Worm (Caenorhabditis elegans) whole organism, L2 larva: ENCODE data around the gene F09C6.3.

Experiments used
- C34F6.9 ChIP-seq: fragments of 150-350 bp; optimal IDR thresholded peaks from 2 replicates; lab custom pipeline; 2014; ENCODE audit warnings: missing biosample characterization, missing genetic modification characterization
- F13H6.1 ChIP-seq: sonication (generic microtip); optimal IDR thresholded peaks from 2 replicates; lab custom pipeline; 2016; ENCODE audit warnings: missing genetic modification characterization, missing compliant biosample characterization
- R02D3.7 ChIP-seq: fragments of 150-350 bp; optimal IDR thresholded peaks from 2 replicates; lab custom pipeline; 2014; ENCODE audit warnings: missing biosample characterization, missing genetic modification characterization
- Y55F3AM.14 ChIP-seq: fragments of 200-800 bp; sonication (Bioruptor generic); optimal IDR thresholded peaks from 2 replicates; lab custom pipeline; 2018; ENCODE audit warnings: mild to moderate bottlenecking, missing genetic modification characterization, missing compliant biosample characterization
- ZK546.5 ChIP-seq: sonication (generic microtip); optimal IDR thresholded peaks from 2 replicates; lab custom pipeline; 2017; ENCODE audit warnings: missing biosample characterization, missing genetic modification characterization
- aly-2 ChIP-seq: fragments of 150-350 bp; optimal IDR thresholded peaks from 2 replicates; lab custom pipeline; 2014; ENCODE audit warnings: missing biosample characterization, missing genetic modification characterization
- ama-1 ChIP-seq: fragments of 150-350 bp; optimal IDR thresholded peaks from 2 replicates; lab custom pipeline; 2018; ENCODE audit warnings: inconsistent platforms
- blmp-1 ChIP-seq: sonication (generic microtip); optimal IDR thresholded peaks from 2 replicates; lab custom pipeline; 2017; ENCODE audit warnings: missing genetic modification characterization, mild to moderate bottlenecking, missing compliant biosample characterization, antibody characterized with exemption, moderate library complexity; ENCODE audit not compliant: insufficient read depth
- ceh-82 ChIP-seq: fragments of 150-350 bp; optimal IDR thresholded peaks from 2 replicates; lab custom pipeline; 2014; ENCODE audit warnings: missing biosample characterization, missing genetic modification characterization
- crh-2 ChIP-seq: sonication (generic microtip); optimal IDR thresholded peaks from 2 replicates; lab custom pipeline; 2017; ENCODE audit warnings: missing biosample characterization, missing genetic modification characterization
- dmd-4 ChIP-seq: sonication (generic microtip); optimal IDR thresholded peaks from 2 replicates; lab custom pipeline; 2017; ENCODE audit warnings: missing biosample characterization, missing genetic modification characterization
- elt-1 ChIP-seq: fragments of 150-350 bp; optimal IDR thresholded peaks from 2 replicates; lab custom pipeline; 2014; ENCODE audit warnings: missing biosample characterization, missing genetic modification characterization
- elt-3 ChIP-seq: sonication (generic microtip); optimal IDR thresholded peaks from 2 replicates; lab custom pipeline; 2017; ENCODE audit warnings: missing biosample characterization, missing genetic modification characterization
- fos-1 ChIP-seq: fragments of 150-350 bp; optimal IDR thresholded peaks from 2 replicates; lab custom pipeline; 2014; ENCODE audit warnings: missing biosample characterization, missing genetic modification characterization
- lin-13 ChIP-seq: fragments of 150-350 bp; optimal IDR thresholded peaks from 2 replicates; lab custom pipeline; 2014; ENCODE audit warnings: missing biosample characterization, missing genetic modification reagents, missing genetic modification characterization
- lin-39 ChIP-seq: fragments of 150-350 bp; optimal IDR thresholded peaks from 2 replicates; lab custom pipeline; 2014; ENCODE audit warnings: missing biosample characterization, missing genetic modification reagents, missing genetic modification characterization
- mab-5 ChIP-seq: fragments of 150-350 bp; optimal IDR thresholded peaks from 2 replicates; lab custom pipeline; 2014; ENCODE audit warnings: missing biosample characterization, missing genetic modification characterization
- mbf-1 ChIP-seq: sonication (generic microtip); optimal IDR thresholded peaks from 2 replicates; lab custom pipeline; 2017; ENCODE audit warnings: missing biosample characterization, missing genetic modification characterization
- nhr-11 ChIP-seq: fragments of 150-350 bp; optimal IDR thresholded peaks from 2 replicates; lab custom pipeline; 2014; ENCODE audit warnings: missing biosample characterization, missing genetic modification characterization
- nhr-129 ChIP-seq: fragments of 150-350 bp; optimal IDR thresholded peaks from 2 replicates; lab custom pipeline; 2014; ENCODE audit warnings: missing biosample characterization, missing genetic modification characterization
- nhr-237 ChIP-seq: fragments of 150-350 bp; optimal IDR thresholded peaks from 2 replicates; lab custom pipeline; 2014; ENCODE audit warnings: missing biosample characterization, missing genetic modification characterization
- nhr-77 ChIP-seq: fragments of 150-350 bp; optimal IDR thresholded peaks from 2 replicates; lab custom pipeline; 2014; ENCODE audit warnings: missing biosample characterization, missing genetic modification characterization
- peb-1 ChIP-seq: fragments of 150-350 bp; optimal IDR thresholded peaks from 2 replicates; lab custom pipeline; 2014; ENCODE audit warnings: missing biosample characterization, missing genetic modification characterization
- skn-1 ChIP-seq: sonication (generic microtip); optimal IDR thresholded peaks from 2 replicates; lab custom pipeline; 2017; ENCODE audit warnings: missing biosample characterization, missing genetic modification characterization
- sma-9 ChIP-seq, 2 experiments: fragments of 150-350 bp in 1 of 2; sonication (generic microtip) in 1 of 2; optimal IDR thresholded peaks; 2 replicates each; lab custom pipeline; 2014 to 2016; ENCODE audit warnings: missing genetic modification characterization in 2 of 2, mild to moderate bottlenecking in 1 of 2, missing biosample characterization in 1 of 2, missing compliant biosample characterization in 1 of 2, missing genetic modification reagents in 1 of 2, moderate library complexity in 1 of 2
- unc-39 ChIP-seq: fragments of 150-350 bp; optimal IDR thresholded peaks from 2 replicates; lab custom pipeline; 2014; ENCODE audit warnings: missing biosample characterization, missing genetic modification characterization
- zag-1 ChIP-seq: fragments of 150-350 bp; optimal IDR thresholded peaks from 2 replicates; lab custom pipeline; 2014; ENCODE audit warnings: missing biosample characterization, missing genetic modification characterization
- ztf-1 ChIP-seq: fragments of 200-800 bp; sonication (Bioruptor generic); conservative IDR thresholded peaks from 2 replicates; pipeline ENCODE4 v1.3.6; 2022; ENCODE audit warnings: missing genetic modification characterization, missing compliant biosample characterization
- ztf-11 ChIP-seq: sonication (generic microtip); optimal IDR thresholded peaks from 2 replicates; lab custom pipeline; 2017; ENCODE audit warnings: missing biosample characterization, missing genetic modification characterization

The F09C6.3 gene

DNA sequence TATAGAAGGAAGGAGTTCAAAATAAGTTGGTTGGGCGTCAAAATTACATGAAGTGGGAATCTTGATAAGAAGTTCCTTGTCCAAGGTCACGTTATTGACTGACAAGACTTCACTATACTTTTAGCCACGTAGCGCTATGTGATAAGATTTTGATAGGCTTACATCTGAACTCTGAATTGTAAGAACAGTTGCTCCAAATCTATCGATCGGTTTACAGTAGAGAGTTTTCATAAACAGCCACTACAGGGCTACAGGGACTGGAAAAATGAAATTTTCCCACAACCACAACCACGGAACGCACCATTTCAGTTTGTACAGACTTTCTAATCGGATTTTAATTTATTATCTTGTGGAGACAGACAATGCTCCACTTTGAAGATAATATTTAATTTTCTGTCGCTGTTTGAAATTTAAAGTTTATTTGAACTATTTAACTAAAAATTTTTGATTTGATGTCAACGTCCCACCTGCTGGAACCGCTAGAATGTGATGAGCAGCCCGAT is 21.9 kb downstream of the F09C6.3 start, which contains the start of the genes clec-31 and clec-22:
Gene clec-31 (minus strand): TSS at position 101 of the 503 bp plus-strand sequence.
Gene clec-22 (plus strand): TSS at position 453 of the 503 bp plus-strand sequence.
- TF ChIP-seq nhr-11 (no peak), C34F6.9 (tag; lab: Kevin White, UChicago) (no peak), blmp-1 (tag; lab: Kevin White, UChicago) (no peak), elt-1 (tag; lab: Kevin White, UChicago) (no peak), crh-2 (tag; lab: Kevin White, UChicago) (no peak), mbf-1 (tag; lab: Kevin White, UChicago) (no peak), mab-5 (tag; lab: Kevin White, UChicago) (no peak), elt-3 (tag; lab: Kevin White, UChicago) (no peak), fos-1 (tag; lab: Kevin White, UChicago) (no peak), nhr-77 (tag; lab: Kevin White, UChicago) (no peak), nhr-129 (tag; lab: Kevin White, UChicago) (no peak), lin-13 (no peak), skn-1 (tag; lab: Kevin White, UChicago) (no peak), sma-9 (GFP tag; optimal IDR thresholded peaks at IDR 0.05; lab: Kevin White, UChicago) (no peak), sma-9 (tag; optimal IDR thresholded peaks at IDR 0.05; lab: Kevin White, UChicago) (no peak)

DNA sequence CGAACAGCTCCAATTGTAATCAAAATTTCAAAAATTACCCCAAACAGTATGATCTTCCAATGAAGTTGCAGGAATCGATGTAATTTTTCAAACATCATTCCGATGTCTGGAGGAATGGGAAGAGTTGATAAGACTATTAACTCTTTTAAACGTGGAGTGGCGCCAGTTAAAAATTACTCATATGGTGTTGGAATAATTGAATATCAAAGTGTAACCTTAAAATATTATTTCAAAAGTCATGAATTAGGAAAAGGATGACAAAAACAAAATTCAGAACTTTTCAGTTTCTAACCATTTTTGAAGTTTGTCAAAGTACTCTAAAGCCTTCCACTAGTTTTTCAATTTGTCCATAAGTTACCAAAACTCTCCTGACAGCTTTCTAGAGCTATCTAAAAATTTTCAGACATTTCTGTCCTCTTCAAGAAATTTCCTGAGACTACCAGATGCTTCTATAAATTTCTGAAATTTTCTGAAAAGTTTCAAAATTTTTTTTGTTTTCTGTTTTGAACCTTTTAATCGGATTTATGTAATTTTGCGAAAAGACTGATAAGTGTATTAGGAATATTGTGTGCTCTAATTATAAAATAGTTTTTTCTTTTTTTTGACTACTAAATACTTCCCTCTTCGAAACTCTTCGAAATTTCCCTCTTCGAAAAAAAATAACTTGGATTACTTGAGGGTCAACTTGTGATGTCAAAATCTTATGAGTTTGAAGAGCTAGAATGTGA is 25.8 kb downstream of the F09C6.3 start, which contains the start of the genes clec-35 and clec-27:
Gene clec-35 (minus strand): TSS at position 101 of the 728 bp plus-strand sequence.
Gene clec-27 (plus strand): TSS at position 678 of the 728 bp plus-strand sequence.
- TF ChIP-seq nhr-77 (tag; lab: Kevin White, UChicago) (no peak), zag-1 (tag; lab: Kevin White, UChicago) (no peak), R02D3.7 (tag; lab: Kevin White, UChicago) (no peak), ztf-11 (tag; lab: Kevin White, UChicago) (no peak), dmd-4 (tag; lab: Kevin White, UChicago) (no peak)

DNA sequence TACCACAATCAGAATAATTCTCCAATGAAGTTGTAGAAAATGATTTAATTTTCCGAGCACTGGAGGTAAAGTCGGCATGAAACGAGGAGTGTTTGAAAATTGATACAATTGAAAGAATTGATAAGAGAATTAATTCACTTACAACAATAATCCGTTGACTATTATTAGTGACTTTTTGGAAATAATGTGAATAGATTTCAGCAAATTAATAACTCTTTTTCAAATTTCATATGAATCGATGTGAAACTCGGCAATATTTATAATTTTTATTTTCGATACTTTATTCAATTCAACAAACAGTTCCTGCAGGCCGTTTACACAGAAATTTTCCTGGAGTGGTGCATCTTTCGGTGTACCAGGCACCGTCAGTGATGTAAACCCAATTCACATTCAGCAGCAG is 28.0 kb downstream of the F09C6.3 start, which contains the start of gene clec-37:
Gene clec-37 (minus strand): TSS at position 101 of the 400 bp plus-strand sequence.
- no peak for TF ChIP-seq fos-1 (tag; lab: Kevin White, UChicago)

DNA sequence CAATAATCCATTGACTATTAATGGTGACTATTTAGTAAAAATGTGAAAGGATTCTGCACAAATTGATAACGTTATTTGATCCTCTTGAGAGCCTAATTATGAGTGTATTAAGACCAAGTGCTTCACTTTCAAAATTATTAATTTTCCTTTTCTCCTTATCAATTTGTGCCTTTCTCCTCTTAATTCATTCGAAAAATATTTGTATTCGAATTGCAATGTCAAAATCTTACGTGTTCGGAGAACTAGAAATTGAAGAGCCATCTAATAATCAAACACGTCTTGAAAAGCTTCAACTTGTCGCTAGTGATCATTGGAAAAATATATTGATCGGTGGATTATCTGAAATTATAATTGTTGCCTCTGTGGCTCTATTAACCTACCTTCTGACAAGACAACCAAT is 31.5 kb downstream of the F09C6.3 start, which contains the start of the genes clec-36 and clec-26:
Gene clec-36 (minus strand): TSS at position 101 of the 400 bp plus-strand sequence.
Gene clec-26 (plus strand): TSS at position 114 of the 400 bp plus-strand sequence.
- TF ChIP-seq peb-1 (tag; lab: Kevin White, UChicago) = no peak
- no peak for TF ChIP-seq ztf-1
- TF ChIP-seq Y55F3AM.14 (GFP tag; lab: Kevin White, UChicago) = no peak

DNA sequence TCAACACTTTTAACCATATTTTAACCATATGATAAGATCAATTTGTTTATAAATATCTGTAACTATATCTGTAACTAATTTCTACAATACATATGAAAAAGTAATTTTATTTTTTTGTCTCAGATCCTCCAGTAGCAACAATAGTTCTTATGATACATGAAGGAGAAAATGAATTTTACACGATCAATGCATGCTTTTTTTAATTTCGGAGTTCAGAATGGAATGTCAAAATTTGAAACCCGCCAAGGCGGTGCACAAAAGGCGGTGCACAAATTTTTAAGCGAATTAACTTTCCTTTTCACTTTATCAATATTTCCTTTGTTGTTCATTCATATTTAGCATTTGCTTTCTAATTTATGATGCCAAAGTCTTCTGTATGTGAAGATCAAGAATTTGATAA is 37.0 kb downstream of the F09C6.3 start, which contains the start of gene clec-25:
Gene clec-25 (plus strand): TSS at position 301 of the 400 bp plus-strand sequence.
- TF ChIP-seq skn-1 (tag; lab: Kevin White, UChicago) (no peak), nhr-237 (tag; lab: Kevin White, UChicago) (no peak), unc-39 (tag; lab: Kevin White, UChicago) (no peak), C34F6.9 (tag; lab: Kevin White, UChicago) (no peak), lin-39 (tag; lab: Kevin White, UChicago) (no peak), nhr-129 (tag; lab: Kevin White, UChicago) (no peak), ZK546.5 (tag; lab: Kevin White, UChicago) (no peak), dmd-4 (tag; lab: Kevin White, UChicago) (no peak), R02D3.7 (tag; lab: Kevin White, UChicago) (no peak), mab-5 (tag; lab: Kevin White, UChicago) (no peak), ceh-82 (tag; lab: Kevin White, UChicago) (no peak), F13H6.1 (tag; lab: Kevin White, UChicago) (no peak), peb-1 (tag; lab: Kevin White, UChicago) (no peak), Y55F3AM.14 (GFP tag; lab: Kevin White, UChicago) (no peak), ama-1 (no peak), sma-9 (GFP tag; optimal IDR thresholded peaks at IDR 0.05; lab: Kevin White, UChicago) (no peak), sma-9 (tag; optimal IDR thresholded peaks at IDR 0.05; lab: Kevin White, UChicago) (no peak), aly-2 (no peak)
